Worm (Caenorhabditis elegans) whole organism, L1 larva: Measurements from ENCODE around the gene lov-1.
A peak's percentile ranks its signal among the peaks of the same experiment; 100 is the strongest.

ENCODE experiments used
- C34B4.2 ChIP-seq: sonication (generic microtip); optimal IDR thresholded peaks from 2 replicates; lab custom pipeline; 2017; ENCODE audit warnings: mild to moderate bottlenecking, missing genetic modification characterization, missing compliant biosample characterization
- aha-1 ChIP-seq: fragments of 150-350 bp; optimal IDR thresholded peaks from 2 replicates; lab custom pipeline; 2014; ENCODE audit warnings: missing biosample characterization, missing genetic modification characterization
- ama-1 ChIP-seq: fragments of 150-350 bp; optimal IDR thresholded peaks from 2 replicates; lab custom pipeline; 2014
- blmp-1 ChIP-seq: fragments of 150-350 bp; optimal IDR thresholded peaks from 2 replicates; lab custom pipeline; 2014; ENCODE audit warnings: missing biosample characterization, missing genetic modification characterization
- ces-1 ChIP-seq: fragments of 150-350 bp; optimal IDR thresholded peaks from 2 replicates; lab custom pipeline; 2014; ENCODE audit warnings: missing biosample characterization, missing genetic modification reagents, missing genetic modification characterization
- dsc-1 ChIP-seq: sonication (generic microtip); optimal IDR thresholded peaks from 2 replicates; lab custom pipeline; 2016; ENCODE audit warnings: mild to moderate bottlenecking, missing genetic modification characterization, missing compliant biosample characterization
- efl-1 ChIP-seq, 4 experiments: fragments of 150-350 bp; optimal IDR thresholded peaks in 3 of 4; peaks in 1 of 4; 1 replicate in 1 of 4; 2 replicates in 3 of 4; lab custom pipeline; 2014; ENCODE audit warnings: missing biosample characterization in 2 of 4, missing genetic modification characterization in 2 of 4, missing genetic modification reagents in 2 of 4
- efl-3 ChIP-seq: fragments of 200-800 bp; sonication (Bioruptor generic); optimal IDR thresholded peaks from 2 replicates; lab custom pipeline; 2018; ENCODE audit warnings: mild to moderate bottlenecking, missing genetic modification characterization, missing compliant biosample characterization
- egl-27 ChIP-seq, 2 experiments: fragments of 150-350 bp in 1 of 2; sonication (generic microtip); optimal IDR thresholded peaks; 3 replicates each; lab custom pipeline; 2017 to 2018; ENCODE audit warnings: missing biosample characterization in 2 of 2, missing genetic modification characterization in 2 of 2, missing genetic modification reagents in 2 of 2
- elt-3 ChIP-seq, 6 experiments: fragments of 150-350 bp in 1 of 6; sonication (generic microtip); optimal IDR thresholded peaks; 2 replicates each; lab custom pipeline; 2017 to 2018; ENCODE audit warnings: missing biosample characterization in 6 of 6, missing genetic modification characterization in 6 of 6, inconsistent platforms in 1 of 6
- ets-5 ChIP-seq: fragments of 200-800 bp; sonication (Bioruptor generic); IDR thresholded peaks from 2 replicates; pipeline ENCODE4 v1.3.6; 2022; ENCODE audit warnings: missing genetic modification characterization, missing compliant biosample characterization
- fkh-8 ChIP-seq: sonication (generic microtip); optimal IDR thresholded peaks from 2 replicates; lab custom pipeline; 2016; ENCODE audit warnings: mild to moderate bottlenecking, missing genetic modification characterization, missing compliant biosample characterization
- hlh-17 ChIP-seq: fragments of 200-800 bp; sonication (Bioruptor generic); optimal IDR thresholded peaks from 2 replicates; lab custom pipeline; 2018; ENCODE audit warnings: missing genetic modification characterization, mild to moderate bottlenecking, missing compliant biosample characterization, moderate library complexity, borderline replicate concordance
- hlh-4 ChIP-seq: sonication (generic microtip); optimal IDR thresholded peaks from 2 replicates; lab custom pipeline; 2016; ENCODE audit warnings: mild to moderate bottlenecking, missing genetic modification characterization, missing compliant biosample characterization
- lin-14 ChIP-seq: fragments of 200-800 bp; sonication (Bioruptor generic); optimal IDR thresholded peaks from 2 replicates; lab custom pipeline; 2018; ENCODE audit warnings: mild to moderate bottlenecking, missing genetic modification characterization, moderate library complexity, missing compliant biosample characterization
- lin-35 ChIP-seq, 2 experiments: fragments of 150-350 bp; optimal IDR thresholded peaks; 2 replicates each; lab custom pipeline; 2014; ENCODE audit warnings: missing biosample characterization in 2 of 2, missing genetic modification characterization in 2 of 2, missing genetic modification reagents in 2 of 2
- mab-9 ChIP-seq: fragments of 200-800 bp; sonication (Bioruptor generic); IDR thresholded peaks from 2 replicates; pipeline ENCODE4 v1.3.6; 2022; ENCODE audit warnings: missing genetic modification reagents, missing genetic modification characterization, missing compliant biosample characterization
- nhr-11 ChIP-seq: fragments of 150-350 bp; optimal IDR thresholded peaks from 2 replicates; lab custom pipeline; 2014; ENCODE audit warnings: missing biosample characterization, missing genetic modification characterization
- nhr-19 ChIP-seq: fragments of 200-800 bp; sonication (Bioruptor generic); conservative IDR thresholded peaks from 2 replicates; pipeline ENCODE4 v1.3.6; 2022; ENCODE audit warnings: missing genetic modification characterization, missing compliant biosample characterization
- nhr-28 ChIP-seq: fragments of 150-350 bp; optimal IDR thresholded peaks from 2 replicates; lab custom pipeline; 2014; ENCODE audit warnings: missing biosample characterization, missing genetic modification characterization
- nhr-71 ChIP-seq: sonication (generic microtip); optimal IDR thresholded peaks from 2 replicates; lab custom pipeline; 2016; ENCODE audit warnings: mild to moderate bottlenecking, missing genetic modification characterization, moderate library complexity, missing compliant biosample characterization
- nhr-77 ChIP-seq: fragments of 150-350 bp; optimal IDR thresholded peaks from 2 replicates; lab custom pipeline; 2014; ENCODE audit warnings: missing biosample characterization, missing genetic modification characterization
- nhr-85 ChIP-seq: sonication (generic microtip); peaks from one replicate; lab custom pipeline; 2016; ENCODE audit warnings: missing genetic modification characterization, inconsistent platforms, missing compliant biosample characterization
- nhr-90 ChIP-seq: sonication (generic microtip); optimal IDR thresholded peaks from 2 replicates; lab custom pipeline; 2016; ENCODE audit warnings: mild to moderate bottlenecking, missing genetic modification characterization, missing compliant biosample characterization; ENCODE audit not compliant: poor library complexity
- pax-3 ChIP-seq: fragments of 200-800 bp; sonication (Bioruptor generic); optimal IDR thresholded peaks from 2 replicates; lab custom pipeline; 2018; ENCODE audit warnings: mild to moderate bottlenecking, missing genetic modification characterization, moderate library complexity, missing compliant biosample characterization
- skn-1 ChIP-seq: fragments of 150-350 bp; optimal IDR thresholded peaks from 2 replicates; lab custom pipeline; 2014; ENCODE audit warnings: missing biosample characterization, missing genetic modification characterization
- snu-23 ChIP-seq: sonication (generic microtip); optimal IDR thresholded peaks from 2 replicates; lab custom pipeline; 2016; ENCODE audit warnings: missing genetic modification characterization, missing compliant biosample characterization
- sox-4 ChIP-seq: sonication (generic microtip); optimal IDR thresholded peaks from 2 replicates; lab custom pipeline; 2016; ENCODE audit warnings: missing genetic modification characterization, missing compliant biosample characterization
- sup-37 ChIP-seq: fragments of 200-800 bp; sonication (Bioruptor generic); optimal IDR thresholded peaks from 2 replicates; lab custom pipeline; 2018; ENCODE audit warnings: mild to moderate bottlenecking, missing genetic modification characterization, missing compliant biosample characterization
- tbx-2 ChIP-seq: sonication (generic microtip); optimal IDR thresholded peaks from 2 replicates; lab custom pipeline; 2016; ENCODE audit warnings: missing genetic modification characterization, missing compliant biosample characterization
- tlp-1 ChIP-seq: fragments of 150-350 bp; optimal IDR thresholded peaks from 2 replicates; lab custom pipeline; 2014; ENCODE audit warnings: missing biosample characterization, missing genetic modification characterization
- unc-86 ChIP-seq: sonication (generic microtip); optimal IDR thresholded peaks from 2 replicates; lab custom pipeline; 2016; ENCODE audit warnings: missing genetic modification characterization, missing compliant biosample characterization
- vab-15 ChIP-seq: sonication (generic microtip); optimal IDR thresholded peaks from 2 replicates; lab custom pipeline; 2017; ENCODE audit warnings: missing genotype, mild to moderate bottlenecking, missing genetic modification characterization, missing compliant biosample characterization
- zag-1 ChIP-seq: fragments of 150-350 bp; optimal IDR thresholded peaks from 2 replicates; lab custom pipeline; 2014; ENCODE audit warnings: missing biosample characterization, missing genetic modification characterization
- zip-4 ChIP-seq: fragments of 200-800 bp; sonication (Bioruptor generic); optimal IDR thresholded peaks from 2 replicates; lab custom pipeline; 2018; ENCODE audit warnings: mild to moderate bottlenecking, missing genetic modification characterization, moderate library complexity, missing compliant biosample characterization
- ztf-4 ChIP-seq: fragments of 150-350 bp; optimal IDR thresholded peaks from 2 replicates; lab custom pipeline; 2014; ENCODE audit warnings: missing biosample characterization, missing genetic modification characterization

The lov-1 gene

DNA sequence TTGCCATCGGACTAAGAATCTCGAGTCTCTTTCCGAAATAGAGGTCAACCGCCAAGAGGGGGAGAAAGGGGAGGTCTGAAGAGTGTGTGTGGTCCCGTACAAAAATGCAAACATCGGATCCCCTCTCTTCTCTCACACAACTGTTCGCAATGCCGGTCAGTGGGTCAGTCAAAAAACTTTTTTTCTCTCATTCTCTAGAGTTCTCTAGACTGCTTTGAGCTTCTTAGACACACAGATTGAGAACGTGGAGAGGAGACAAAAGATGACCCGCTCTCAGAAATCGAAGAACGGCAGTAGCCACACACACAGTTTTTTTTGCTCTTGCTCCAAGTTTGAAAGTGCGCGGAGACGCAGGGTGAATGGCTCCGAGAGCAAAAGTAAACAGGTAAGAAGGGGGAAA, 45.8 kb downstream of the lov-1 start:
- TF ChIP-seq ets-5 (no peak), lin-14 (GFP tag; lab: Kevin White, UChicago) (peak; percentile 24), nhr-28 (tag; lab: Kevin White, UChicago) (no peak), nhr-77 (tag; lab: Kevin White, UChicago) (peak; percentile 3)

DNA sequence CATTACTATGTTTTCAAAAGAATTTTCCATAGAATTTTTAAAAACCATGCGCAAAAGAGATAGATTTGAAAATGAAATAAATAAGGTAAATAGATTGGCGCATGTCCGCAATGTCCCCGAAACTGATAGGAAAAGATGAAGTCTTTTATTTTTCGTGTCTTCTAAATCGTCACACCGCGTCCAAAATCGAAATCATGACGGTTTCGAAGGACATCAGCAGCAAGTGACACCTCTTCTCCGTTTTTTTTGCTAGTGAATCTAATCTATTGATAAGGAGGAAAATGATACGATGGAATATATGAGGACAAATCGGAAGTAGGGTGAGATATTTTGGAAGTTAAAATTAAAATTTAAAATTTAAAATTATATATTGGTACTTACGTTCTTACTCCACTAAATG, 47.6 kb downstream of the lov-1 start:
- TF ChIP-seq blmp-1 (tag; lab: Kevin White, UChicago), result peak; percentile 87
- no peak for TF ChIP-seq nhr-77 (tag; lab: Kevin White, UChicago)
- TF ChIP-seq tlp-1 (tag; lab: Kevin White, UChicago), result no peak
- no peak for TF ChIP-seq egl-27 (tag; optimal IDR thresholded peaks at IDR 0.05; lab: Kevin White, UChicago)
- TF ChIP-seq lin-14 (GFP tag; lab: Kevin White, UChicago), result peak; percentile 42
- TF ChIP-seq nhr-19, result no peak
- TF ChIP-seq elt-3 (tag; optimal IDR thresholded peaks at IDR 0.05; lab: Kevin White, UChicago), result peak in 5 of 6 experiments; percentile 79 to 97 (median 95)
- peak; percentile 59 for TF ChIP-seq nhr-85 (tag; lab: Kevin White, UChicago)

DNA sequence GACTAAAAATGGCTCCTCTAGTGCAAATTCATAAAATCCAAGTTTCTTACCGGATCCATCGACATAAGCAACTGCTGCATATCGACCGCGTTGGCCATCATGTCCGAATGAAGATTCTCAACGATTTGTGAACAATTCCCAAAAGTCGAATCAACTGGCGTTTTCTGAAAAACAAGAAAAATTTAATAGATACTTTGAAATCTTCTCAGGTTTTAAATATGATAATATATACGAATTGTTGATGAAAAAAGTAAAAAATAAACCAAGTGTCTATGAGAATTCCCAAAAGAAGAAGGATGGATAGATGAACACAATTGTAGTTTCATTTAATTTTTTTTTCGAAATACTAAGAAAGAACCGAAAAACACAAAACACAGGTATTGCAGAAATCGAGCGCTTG, 53.8 kb downstream of the lov-1 start, which contains the start of gene die-1:
die-1 (minus strand) TSS at position 101 of the 400 bp plus-strand sequence.
- TF ChIP-seq efl-3 (GFP tag; lab: Kevin White, UChicago) (no peak), ces-1 (GFP tag; lab: Kevin White, UChicago) (no peak), dsc-1 (no peak), ztf-4 (no peak), nhr-90 (tag; lab: Kevin White, UChicago) (no peak), nhr-71 (tag; lab: Kevin White, UChicago) (no peak), efl-1 (optimal IDR thresholded peaks at IDR 0.05; lab: Kevin White, UChicago) (no peak), efl-1 (GFP tag; optimal IDR thresholded peaks at IDR 0.05 in 1 of 2; lab: Kevin White, UChicago) (no peak), lin-14 (GFP tag; lab: Kevin White, UChicago) (no peak), lin-35 (GFP tag; optimal IDR thresholded peaks at IDR 0.05; lab: Kevin White, UChicago) (no peak), sox-4 (tag; lab: Kevin White, UChicago) (no peak), mab-9 (GFP tag; lab: Robert Waterston, UW) (no peak), pax-3 (tag; lab: Kevin White, UChicago) (no peak), snu-23 (GFP tag; lab: Kevin White, UChicago) (no peak), zip-4 (GFP tag; lab: Kevin White, UChicago) (no peak), fkh-8 (tag; lab: Kevin White, UChicago) (no peak), unc-86 (no peak)

DNA sequence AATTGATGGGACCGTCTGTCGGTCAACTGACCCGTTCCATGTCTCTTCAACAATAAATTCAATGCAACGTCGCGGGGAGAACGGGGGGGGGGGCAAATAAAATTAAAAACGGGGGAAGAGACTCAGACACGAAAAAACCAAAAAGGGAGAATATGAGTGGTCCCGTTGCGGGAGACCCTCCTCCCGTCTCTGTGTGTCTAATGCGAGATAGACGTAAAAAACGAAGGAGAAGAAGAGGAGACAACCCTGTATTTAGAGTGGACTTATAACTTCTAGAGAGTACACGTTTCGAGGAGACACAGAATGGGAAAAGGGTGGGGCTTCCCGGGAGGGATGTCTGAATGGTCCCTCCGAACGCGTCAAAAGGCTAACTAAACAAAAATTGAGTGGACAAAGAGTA, 56.2 kb downstream of the lov-1 start:
- TF ChIP-seq skn-1 (tag; lab: Kevin White, UChicago), result no peak
- TF ChIP-seq nhr-28 (tag; lab: Kevin White, UChicago), result no peak
- no peak for TF ChIP-seq egl-27 (tag; optimal IDR thresholded peaks at IDR 0.05; lab: Kevin White, UChicago)
- no peak for TF ChIP-seq fkh-8 (tag; lab: Kevin White, UChicago)
- TF ChIP-seq ces-1 (GFP tag; lab: Kevin White, UChicago), result no peak
- no peak for TF ChIP-seq tbx-2 (tag; lab: Kevin White, UChicago)
- TF ChIP-seq aha-1, result no peak
- TF ChIP-seq nhr-11 (tag; lab: Kevin White, UChicago), result no peak
- no peak for TF ChIP-seq tlp-1 (tag; lab: Kevin White, UChicago)
- no peak for TF ChIP-seq hlh-4
- TF ChIP-seq sup-37 (GFP tag; lab: Kevin White, UChicago), result no peak
- no peak for TF ChIP-seq ama-1 (lab: Kevin White, UChicago)
- TF ChIP-seq zag-1 (tag; lab: Kevin White, UChicago), result no peak
- TF ChIP-seq nhr-71 (tag; lab: Kevin White, UChicago), result no peak
- TF ChIP-seq blmp-1 (tag; lab: Kevin White, UChicago), result no peak
- no peak for TF ChIP-seq C34B4.2
- no peak for TF ChIP-seq nhr-19
- no peak for TF ChIP-seq vab-15 (tag; lab: Kevin White, UChicago)
- TF ChIP-seq hlh-17, result no peak
- no peak for TF ChIP-seq mab-9 (GFP tag; lab: Robert Waterston, UW)
